Fruit fly (Drosophila melanogaster) whole organism, embryonic: ENCODE measurements around the gene CG6149.
A peak's percentile ranks its signal among the peaks of the same experiment; 100 is the strongest.

Experiments used
- Bgb ChIP-seq: fragments of 200-800 bp; sonication (Bioruptor generic); IDR thresholded peaks from 2 replicates; pipeline ENCODE4 v1.3.6; 2022; ENCODE audit warnings: missing biosample characterization, missing genetic modification characterization; ENCODE audit not compliant: partially characterized antibody
- C15 ChIP-seq: fragments of 200-800 bp; sonication (Bioruptor generic); IDR thresholded peaks from 3 replicates; pipeline ENCODE4 v1.3.6; 2022; ENCODE audit warnings: missing biosample characterization, missing genetic modification characterization
- CG10147 ChIP-seq: fragments of 200-800 bp; sonication (Bioruptor generic); optimal IDR thresholded peaks from 2 replicates; lab custom pipeline; 2019; ENCODE audit warnings: missing biosample characterization, mild to moderate bottlenecking, missing genetic modification characterization, moderate library complexity
- CG10979 ChIP-seq: fragments of 200-800 bp; sonication (Bioruptor generic); optimal IDR thresholded peaks from 2 replicates; lab custom pipeline; 2018; ENCODE audit warnings: missing biosample characterization, mild to moderate bottlenecking, missing genetic modification characterization, moderate library complexity
- CG12071 ChIP-seq: fragments of 200-800 bp; sonication (Bioruptor generic); optimal IDR thresholded peaks from 3 replicates; lab custom pipeline; 2018; ENCODE audit warnings: missing biosample characterization, mild to moderate bottlenecking, missing genetic modification characterization
- CG13123 ChIP-seq: fragments of 200-800 bp; sonication (Bioruptor generic); optimal IDR thresholded peaks from 2 replicates; lab custom pipeline; 2016; ENCODE audit warnings: missing biosample characterization, missing genetic modification characterization
- CG15514 ChIP-seq: fragments of 200-800 bp; sonication (Bioruptor generic); optimal IDR thresholded peaks from 3 replicates; lab custom pipeline; 2017; ENCODE audit warnings: missing biosample characterization, missing genetic modification characterization, mild to moderate bottlenecking, moderate library complexity, missing genetic modification reagents
- CG16815 ChIP-seq: fragments of 200-800 bp; sonication (Bioruptor generic); optimal IDR thresholded peaks from 3 replicates; lab custom pipeline; 2017; ENCODE audit warnings: missing biosample characterization, mild to moderate bottlenecking, missing genetic modification characterization
- CG17359 ChIP-seq: fragments of 200-800 bp; sonication (Bioruptor generic); optimal IDR thresholded peaks from 3 replicates; lab custom pipeline; 2018; ENCODE audit warnings: missing biosample characterization, mild to moderate bottlenecking, missing genetic modification characterization, moderate library complexity
- CG17802 ChIP-seq: fragments of 200-800 bp; sonication (Bioruptor generic); optimal IDR thresholded peaks from 2 replicates; lab custom pipeline; 2018; ENCODE audit warnings: missing biosample characterization, mild to moderate bottlenecking, missing genetic modification characterization, moderate library complexity
- CG18262 ChIP-seq: fragments of 200-800 bp; optimal IDR thresholded peaks from 3 replicates; lab custom pipeline; 2019; ENCODE audit warnings: missing biosample characterization, mild to moderate bottlenecking, missing genetic modification characterization, moderate library complexity
- CG2678 ChIP-seq: fragments of 200-800 bp; sonication (Bioruptor generic); optimal IDR thresholded peaks from 3 replicates; lab custom pipeline; 2019; ENCODE audit warnings: missing biosample characterization, mild to moderate bottlenecking, missing genetic modification characterization, moderate library complexity
- CG2712 ChIP-seq: fragments of 200-800 bp; optimal IDR thresholded peaks from 3 replicates; lab custom pipeline; 2019; ENCODE audit warnings: missing biosample characterization, mild to moderate bottlenecking, missing genetic modification characterization, moderate library complexity
- CG30020 ChIP-seq: fragments of 200-800 bp; optimal IDR thresholded peaks from 2 replicates; lab custom pipeline; 2019; ENCODE audit warnings: missing biosample characterization, mild to moderate bottlenecking, missing genetic modification characterization, moderate library complexity
- CG30431 ChIP-seq: fragments of 200-800 bp; sonication (Bioruptor generic); optimal IDR thresholded peaks from 2 replicates; lab custom pipeline; 2017; ENCODE audit warnings: missing biosample characterization, missing genetic modification characterization
- CG31388 ChIP-seq: fragments of 200-800 bp; sonication (Bioruptor generic); optimal IDR thresholded peaks from 2 replicates; lab custom pipeline; 2016; ENCODE audit warnings: missing biosample characterization, missing genetic modification characterization
- CG33557 ChIP-seq: fragments of 200-800 bp; sonication (Bioruptor generic); optimal IDR thresholded peaks from 2 replicates; lab custom pipeline; 2019; ENCODE audit warnings: missing biosample characterization, mild to moderate bottlenecking, missing genetic modification characterization, moderate library complexity
- CG34224 ChIP-seq: fragments of 200-800 bp; sonication (Bioruptor generic); IDR thresholded peaks from 3 replicates; pipeline ENCODE4 v1.3.6; 2022; ENCODE audit warnings: missing biosample characterization, missing genetic modification characterization; ENCODE audit not compliant: partially characterized antibody
- CG4730 ChIP-seq: fragments of 200-800 bp; sonication (Bioruptor generic); IDR thresholded peaks from 2 replicates; pipeline ENCODE4 v1.3.6; 2022; ENCODE audit warnings: missing biosample characterization, missing genetic modification characterization
- CG6854 ChIP-seq: fragments of 200-800 bp; sonication (Bioruptor generic); optimal IDR thresholded peaks from 3 replicates; lab custom pipeline; 2017; ENCODE audit warnings: missing biosample characterization, mild to moderate bottlenecking, missing genetic modification characterization
- CG8359 ChIP-seq: fragments of 200-800 bp; sonication (Bioruptor generic); optimal IDR thresholded peaks from 2 replicates; lab custom pipeline; 2017; ENCODE audit warnings: missing biosample characterization, mild to moderate bottlenecking, missing genetic modification characterization, borderline replicate concordance
- Camta ChIP-seq: fragments of 200-800 bp; sonication (Bioruptor generic); optimal IDR thresholded peaks from 2 replicates; lab custom pipeline; 2016; ENCODE audit warnings: missing biosample characterization, missing genetic modification characterization
- D ChIP-seq, 2 experiments: fragments of 200-800 bp in 1 of 2; fragments of >200 bp in 1 of 2; sonication (Bioruptor generic) in 1 of 2; optimal IDR thresholded peaks; 2 replicates in 1 of 2; 3 replicates in 1 of 2; lab custom pipeline; 2017; ENCODE audit warnings: mild to moderate bottlenecking in 1 of 2, missing biosample characterization in 1 of 2, missing genetic modification characterization in 1 of 2, missing genetic modification reagents in 1 of 2
- Dek ChIP-seq: fragments of 200-800 bp; sonication (Bioruptor generic); optimal IDR thresholded peaks from 3 replicates; lab custom pipeline; 2019; ENCODE audit warnings: missing biosample characterization, mild to moderate bottlenecking, missing genetic modification characterization, moderate library complexity
- Dip3 ChIP-seq: fragments of 200-800 bp; sonication (Bioruptor generic); optimal IDR thresholded peaks from 3 replicates; lab custom pipeline; 2016; ENCODE audit warnings: missing biosample characterization, missing genetic modification characterization
- E2f1 ChIP-seq: fragments of 200-800 bp; sonication (Bioruptor generic); IDR thresholded peaks from 2 replicates; pipeline ENCODE4 v1.3.6; 2022; ENCODE audit warnings: missing biosample characterization, missing genetic modification characterization
- Eip74EF ChIP-seq, 2 experiments: fragments of 200-800 bp in 1 of 2; fragments of >200 bp in 1 of 2; sonication (Bioruptor generic) in 1 of 2; optimal IDR thresholded peaks; 2 replicates each; lab custom pipeline; 2017 to 2019; ENCODE audit warnings: missing biosample characterization in 2 of 2, missing genetic modification characterization in 2 of 2, mild to moderate bottlenecking in 1 of 2, moderate library complexity in 1 of 2
- H15 ChIP-seq: fragments of 200-800 bp; sonication (Bioruptor generic); IDR thresholded peaks from 3 replicates; pipeline ENCODE4 v1.3.6; 2022; ENCODE audit warnings: missing biosample characterization, missing genetic modification characterization
- HmgZ ChIP-seq: fragments of 200-800 bp; sonication (Bioruptor generic); optimal IDR thresholded peaks from 2 replicates; lab custom pipeline; 2018; ENCODE audit warnings: missing biosample characterization, mild to moderate bottlenecking, missing genetic modification characterization
- Lim3 ChIP-seq: fragments of 200-800 bp; sonication (Bioruptor generic); IDR thresholded peaks from 2 replicates; pipeline ENCODE4 v1.3.6; 2022; ENCODE audit warnings: missing biosample characterization, missing genetic modification characterization
- Med ChIP-seq: fragments of 200-800 bp; sonication (Bioruptor generic); peaks from one replicate; lab custom pipeline; 2016; ENCODE audit warnings: missing biosample characterization, missing genetic modification characterization, mild to moderate bottlenecking, inconsistent platforms, moderate library complexity
- Poxn ChIP-seq: fragments of 200-800 bp; sonication (Bioruptor generic); IDR thresholded peaks from 2 replicates; pipeline ENCODE4 v1.3.6; 2022; ENCODE audit warnings: missing biosample characterization, missing genetic modification characterization
- Sox102F ChIP-seq: fragments of 200-800 bp; sonication (Bioruptor generic); optimal IDR thresholded peaks from 2 replicates; lab custom pipeline; 2018; ENCODE audit warnings: missing biosample characterization, mild to moderate bottlenecking, missing genetic modification characterization, moderate library complexity
- aop ChIP-seq: fragments of 200-800 bp; sonication (Bioruptor generic); IDR thresholded peaks from 2 replicates; pipeline ENCODE4 v1.3.6; 2022; ENCODE audit warnings: missing biosample characterization, missing genetic modification characterization
- ash1 ChIP-seq: fragments of 200-800 bp; sonication (Bioruptor generic); optimal IDR thresholded peaks from 2 replicates; lab custom pipeline; 2018; ENCODE audit warnings: missing biosample characterization, mild to moderate bottlenecking, missing genetic modification characterization
- bcd ChIP-seq: fragments of 200-800 bp; sonication (Bioruptor generic); optimal IDR thresholded peaks from 2 replicates; lab custom pipeline; 2017; ENCODE audit warnings: missing biosample characterization, mild to moderate bottlenecking, missing genetic modification characterization
- btn ChIP-seq: fragments of 200-800 bp; sonication (Bioruptor generic); optimal IDR thresholded peaks from 2 replicates; lab custom pipeline; 2016; ENCODE audit warnings: missing biosample characterization, missing genetic modification characterization
- chm ChIP-seq: fragments of 200-800 bp; sonication (Bioruptor generic); IDR thresholded peaks from 2 replicates; pipeline ENCODE4 v1.3.6; 2022; ENCODE audit warnings: missing biosample characterization, missing genetic modification characterization
- chn ChIP-seq: fragments of 200-800 bp; sonication (Bioruptor generic); optimal IDR thresholded peaks from 2 replicates; lab custom pipeline; 2016; ENCODE audit warnings: missing biosample characterization, missing genetic modification characterization
- dmrt99B ChIP-seq: fragments of 200-800 bp; sonication (Bioruptor generic); optimal IDR thresholded peaks from 2 replicates; lab custom pipeline; 2018; ENCODE audit warnings: missing biosample characterization, mild to moderate bottlenecking, missing genetic modification characterization, moderate library complexity
- dysf ChIP-seq: fragments of 200-800 bp; sonication (Bioruptor generic); IDR thresholded peaks from 3 replicates; pipeline ENCODE4 v1.3.6; 2022; ENCODE audit warnings: missing biosample characterization, missing genetic modification characterization
- fd96Cb ChIP-seq: fragments of 200-800 bp; sonication (Bioruptor generic); optimal IDR thresholded peaks from 2 replicates; lab custom pipeline; 2018; ENCODE audit warnings: missing biosample characterization, mild to moderate bottlenecking, missing genetic modification characterization, moderate library complexity
- gem ChIP-seq: fragments of 200-800 bp; sonication (Bioruptor generic); optimal IDR thresholded peaks from 2 replicates; lab custom pipeline; 2019; ENCODE audit warnings: missing biosample characterization, mild to moderate bottlenecking, missing genetic modification characterization, moderate library complexity
- lbe ChIP-seq: fragments of 200-800 bp; sonication (Bioruptor generic); optimal IDR thresholded peaks from 2 replicates; lab custom pipeline; 2016; ENCODE audit warnings: missing biosample characterization, mild to moderate bottlenecking, missing genetic modification characterization
- lilli ChIP-seq: fragments of 200-800 bp; sonication (Bioruptor generic); optimal IDR thresholded peaks from 3 replicates; lab custom pipeline; 2016; ENCODE audit warnings: missing biosample characterization, missing genetic modification characterization
- lmd ChIP-seq: fragments of 200-800 bp; sonication (Bioruptor generic); IDR thresholded peaks from 2 replicates; pipeline ENCODE4 v1.3.6; 2022; ENCODE audit warnings: missing biosample characterization, missing genetic modification characterization
- mam ChIP-seq: fragments of 200-800 bp; sonication (Bioruptor generic); optimal IDR thresholded peaks from 3 replicates; lab custom pipeline; 2016; ENCODE audit warnings: missing biosample characterization, missing genetic modification characterization
- org-1 ChIP-seq: fragments of 200-800 bp; sonication (Bioruptor generic); optimal IDR thresholded peaks from 2 replicates; lab custom pipeline; 2017; ENCODE audit warnings: missing biosample characterization, missing genetic modification characterization
- row ChIP-seq: fragments of 200-800 bp; sonication (Bioruptor generic); IDR thresholded peaks from 3 replicates; pipeline ENCODE4 v1.3.6; 2022; ENCODE audit warnings: missing biosample characterization, missing genetic modification characterization
- vfl ChIP-seq: fragments of 200-800 bp; sonication (Bioruptor generic); optimal IDR thresholded peaks from 2 replicates; lab custom pipeline; 2016; ENCODE audit warnings: missing biosample characterization, missing genetic modification characterization

The CG6149 gene

dm6 chr3L:11397093-11397592, 38.1 kb downstream of the CG6149 start, which contains the start of gene CG44362 (continued):
- no peak for TF ChIP-seq Camta
- TF ChIP-seq Eip74EF (GFP tag; optimal IDR thresholded peaks at IDR 0.05; lab: Kevin White, UChicago): no peak
- peak; percentile 23 for TF ChIP-seq CG15514 (GFP tag; lab: Kevin White, UChicago)
- no peak for TF ChIP-seq CG18262 (tag; lab: Kevin White, UChicago)
- TF ChIP-seq Sox102F (GFP tag; lab: Kevin White, UChicago): peak; percentile 17
- peak; percentile 5 for TF ChIP-seq dmrt99B
- TF ChIP-seq CG4730 (GFP tag; lab: Robert Waterston, UW): no peak
- TF ChIP-seq lilli (GFP tag; lab: Kevin White, UChicago): no peak
- no peak for TF ChIP-seq Dip3 (GFP tag; lab: Kevin White, UChicago)
- TF ChIP-seq CG30020: no peak
- TF ChIP-seq CG13123 (GFP tag; lab: Kevin White, UChicago): no peak
- peak; percentile 33 for TF ChIP-seq lmd (GFP tag; lab: Robert Waterston, UW)
- TF ChIP-seq CG2712 (tag; lab: Kevin White, UChicago): peak; percentile 9
- no peak for TF ChIP-seq CG10147 (GFP tag; lab: Kevin White, UChicago)
- TF ChIP-seq CG17802 (tag; lab: Kevin White, UChicago): no peak
- TF ChIP-seq vfl (GFP tag; lab: Kevin White, UChicago): no peak
- TF ChIP-seq E2f1 (GFP tag; lab: Robert Waterston, UW): 0 out of 2 replicates have a peak, but pooled peaks have one; percentile 20
- no peak for TF ChIP-seq CG31388 (GFP tag; lab: Kevin White, UChicago)
- no peak for TF ChIP-seq ash1
- no peak for TF ChIP-seq row (GFP tag; lab: Robert Waterston, UW)
- TF ChIP-seq CG17359 (tag; lab: Kevin White, UChicago): peak; percentile 1
- no peak for TF ChIP-seq mam (GFP tag; lab: Kevin White, UChicago)
- TF ChIP-seq H15: no peak
- TF ChIP-seq CG10979 (tag; lab: Kevin White, UChicago): peak; percentile 1
- no peak; the same call in 2 of the 3 replicates for TF ChIP-seq dysf (GFP tag; lab: Robert Waterston, UW)
- TF ChIP-seq lbe (GFP tag; lab: Kevin White, UChicago): no peak
- TF ChIP-seq CG12071: no peak
- no peak for TF ChIP-seq Bgb
- no peak for TF ChIP-seq CG34224
- TF ChIP-seq CG33557 (GFP tag; lab: Kevin White, UChicago): no peak
- TF ChIP-seq Poxn (GFP tag; lab: Robert Waterston, UW): no peak
- TF ChIP-seq chn (GFP tag; lab: Kevin White, UChicago): no peak
- no peak for TF ChIP-seq CG6854 (GFP tag; lab: Kevin White, UChicago)
- no peak for TF ChIP-seq chm
- no peak for TF ChIP-seq CG30431 (GFP tag; lab: Kevin White, UChicago)
- no peak for TF ChIP-seq HmgZ (tag; lab: Kevin White, UChicago)
- TF ChIP-seq Dek (tag; lab: Kevin White, UChicago): no peak
- no peak for TF ChIP-seq CG16815
- no peak for TF ChIP-seq Lim3 (GFP tag; lab: Robert Waterston, UW)
- no peak for TF ChIP-seq org-1
- no peak for TF ChIP-seq btn (GFP tag; lab: Kevin White, UChicago)
- peak; percentile 8 for TF ChIP-seq bcd (GFP tag; lab: Kevin White, UChicago)
- peak; percentile 57 for TF ChIP-seq gem (tag; lab: Kevin White, UChicago)
- peak; percentile 7 for TF ChIP-seq fd96Cb (tag; lab: Kevin White, UChicago)
- no peak for TF ChIP-seq CG8359 (GFP tag; lab: Kevin White, UChicago)
- no peak for TF ChIP-seq D (optimal IDR thresholded peaks at IDR 0.05; lab: Kevin White, UChicago)
- TF ChIP-seq D (GFP tag; optimal IDR thresholded peaks at IDR 0.05; lab: Kevin White, UChicago): peak; percentile 3
- TF ChIP-seq Med (GFP tag; lab: Kevin White, UChicago): peak; percentile 49
- peak; percentile 21 for TF ChIP-seq CG2678 (tag; lab: Kevin White, UChicago)
- TF ChIP-seq aop: no peak
- no peak for TF ChIP-seq C15 (GFP tag; lab: Robert Waterston, UW)
